Worm (Caenorhabditis elegans) whole organism, L4 larva: ENCODE measurements around the gene C30G12.6.

Experiments
- F10B5.3 ChIP-seq: sonication (generic microtip); optimal IDR thresholded peaks from 2 replicates; lab custom pipeline; 2016; ENCODE audit warnings: mild to moderate bottlenecking, missing genetic modification characterization, missing compliant biosample characterization
- F26F4.8 ChIP-seq: fragments of 200-800 bp; sonication (Bioruptor generic); conservative IDR thresholded peaks from 2 replicates; pipeline ENCODE4 v1.3.6; 2022; ENCODE audit warnings: missing genetic modification characterization, missing compliant biosample characterization
- F37D6.2 ChIP-seq: sonication (generic microtip); optimal IDR thresholded peaks from 2 replicates; lab custom pipeline; 2016; ENCODE audit warnings: mild to moderate bottlenecking, missing genetic modification characterization, missing compliant biosample characterization
- F44E2.7 ChIP-seq: fragments of 200-800 bp; sonication (Bioruptor generic); IDR thresholded peaks from 2 replicates; pipeline ENCODE4 v2.1.2; 2022; ENCODE audit warnings: missing genetic modification characterization, missing compliant biosample characterization
- R02D3.7 ChIP-seq: fragments of 150-350 bp; sonication (generic microtip); optimal IDR thresholded peaks from 3 replicates; lab custom pipeline; 2014; ENCODE audit warnings: missing biosample characterization, missing genetic modification characterization
- T20F7.1 ChIP-seq: fragments of 200-800 bp; sonication (Bioruptor generic); optimal IDR thresholded peaks from 2 replicates; lab custom pipeline; 2018; ENCODE audit warnings: mild to moderate bottlenecking, missing genetic modification characterization, missing compliant biosample characterization
- T26A8.4 ChIP-seq: fragments of 200-800 bp; sonication (Bioruptor generic); IDR thresholded peaks from 2 replicates; pipeline ENCODE4 v1.3.6; 2022; ENCODE audit warnings: missing genetic modification characterization, missing compliant biosample characterization
- Y105C5A.15 ChIP-seq: fragments of 200-800 bp; sonication (Bioruptor generic); IDR thresholded peaks from 2 replicates; pipeline ENCODE4 v1.3.6; 2022; ENCODE audit warnings: missing genetic modification characterization, missing compliant biosample characterization
- Y5F2A.4 ChIP-seq: fragments of 200-800 bp; sonication (Bioruptor generic); optimal IDR thresholded peaks from 2 replicates; lab custom pipeline; 2018; ENCODE audit warnings: mild to moderate bottlenecking, missing genetic modification characterization, missing compliant biosample characterization
- ZK546.5 ChIP-seq, 2 experiments: sonication (generic microtip); optimal IDR thresholded peaks; 2 replicates each; lab custom pipeline; 2017; ENCODE audit warnings: missing biosample characterization in 2 of 2, missing genetic modification characterization in 2 of 2
- aha-1 ChIP-seq: fragments of 150-350 bp; peaks from one replicate; lab custom pipeline; 2014; ENCODE audit warnings: missing biosample characterization, missing genetic modification characterization
- attf-4 ChIP-seq: sonication (generic microtip); optimal IDR thresholded peaks from 3 replicates; lab custom pipeline; 2017; ENCODE audit warnings: missing biosample characterization, missing genetic modification characterization
- ceh-62 ChIP-seq: sonication (generic microtip); optimal IDR thresholded peaks from 2 replicates; lab custom pipeline; 2017; ENCODE audit warnings: missing biosample characterization, missing genetic modification characterization
- ctbp-1 ChIP-seq: fragments of 200-800 bp; sonication (Bioruptor generic); IDR thresholded peaks from 2 replicates; pipeline ENCODE4 v1.3.6; 2022; ENCODE audit warnings: missing genetic modification reagents, missing genetic modification characterization, missing compliant biosample characterization
- daf-16 ChIP-seq, 3 experiments: sonication (generic microtip); optimal IDR thresholded peaks; 2 replicates each; lab custom pipeline; 2016 to 2017; ENCODE audit warnings: missing genetic modification characterization in 3 of 3, missing genetic modification reagents in 3 of 3, mild to moderate bottlenecking in 2 of 3, missing compliant biosample characterization in 2 of 3, missing biosample characterization in 1 of 3, moderate library complexity in 1 of 3
- daf-19 ChIP-seq: fragments of 200-800 bp; sonication (Bioruptor generic); conservative IDR thresholded peaks from 2 replicates; pipeline ENCODE4 v1.3.6; 2022; ENCODE audit warnings: missing genetic modification characterization, missing compliant biosample characterization
- dmd-6 ChIP-seq: fragments of 200-800 bp; sonication (Bioruptor generic); IDR thresholded peaks from 2 replicates; pipeline ENCODE4 v1.3.6; 2022; ENCODE audit warnings: missing genetic modification reagents, missing genetic modification characterization, missing compliant biosample characterization
- dmd-8 ChIP-seq: fragments of 200-800 bp; sonication (Bioruptor generic); IDR thresholded peaks from 2 replicates; pipeline ENCODE4 v1.3.6; 2022; ENCODE audit warnings: missing genetic modification characterization, missing compliant biosample characterization
- dpl-1 ChIP-seq: fragments of 150-350 bp; optimal IDR thresholded peaks from 2 replicates; lab custom pipeline; 2014; ENCODE audit warnings: missing biosample characterization, missing genetic modification reagents, missing genetic modification characterization
- duxl-1 ChIP-seq: sonication (generic microtip); optimal IDR thresholded peaks from 2 replicates; lab custom pipeline; 2016; ENCODE audit warnings: mild to moderate bottlenecking, missing genetic modification characterization, moderate library complexity, missing compliant biosample characterization; ENCODE audit not compliant: poor library complexity
- egl-27 ChIP-seq: sonication (generic microtip); optimal IDR thresholded peaks from 3 replicates; lab custom pipeline; 2017; ENCODE audit warnings: missing biosample characterization, missing genetic modification reagents, missing genetic modification characterization
- lim-7 ChIP-seq: fragments of 200-800 bp; sonication (Bioruptor generic); IDR thresholded peaks from 2 replicates; pipeline ENCODE4 v1.3.6; 2022; ENCODE audit warnings: missing genetic modification characterization, missing compliant biosample characterization
- lin-13 ChIP-seq: fragments of 150-350 bp; optimal IDR thresholded peaks from 2 replicates; lab custom pipeline; 2014; ENCODE audit warnings: missing biosample characterization, missing genetic modification reagents, missing genetic modification characterization
- lin-15B ChIP-seq: fragments of 150-350 bp; sonication (generic microtip); optimal IDR thresholded peaks from 3 replicates; lab custom pipeline; 2014; ENCODE audit warnings: missing biosample characterization, missing genetic modification characterization
- lin-39 ChIP-seq: fragments of 150-350 bp; optimal IDR thresholded peaks from 2 replicates; lab custom pipeline; 2014; ENCODE audit warnings: missing biosample characterization, missing genetic modification reagents, missing genetic modification characterization
- lir-3 ChIP-seq: sonication (generic microtip); optimal IDR thresholded peaks from 2 replicates; lab custom pipeline; 2016; ENCODE audit warnings: mild to moderate bottlenecking, missing genetic modification characterization, missing compliant biosample characterization
- lsy-2 ChIP-seq, 2 experiments: fragments of 150-350 bp in 1 of 2; sonication (generic microtip) in 1 of 2; optimal IDR thresholded peaks; 2 replicates each; lab custom pipeline; 2014 to 2017; ENCODE audit warnings: missing biosample characterization in 2 of 2, missing genetic modification characterization in 2 of 2
- madf-5 ChIP-seq, 2 experiments: fragments of 200-800 bp; sonication (Bioruptor generic); IDR thresholded peaks; 2 replicates each; pipeline ENCODE4 v1.3.6; 2022; ENCODE audit warnings: missing compliant biosample characterization in 2 of 2, missing genetic modification characterization in 2 of 2
- mep-1 ChIP-seq: fragments of 150-350 bp; sonication (generic microtip); optimal IDR thresholded peaks from 3 replicates; lab custom pipeline; 2014; ENCODE audit warnings: missing biosample characterization, missing genetic modification characterization
- mes-2 ChIP-seq: sonication (generic microtip); optimal IDR thresholded peaks from 2 replicates; lab custom pipeline; 2016; ENCODE audit warnings: missing genotype, mild to moderate bottlenecking, missing genetic modification characterization, missing compliant biosample characterization; ENCODE audit not compliant: poor library complexity, severe bottlenecking
- mxl-3 ChIP-seq: fragments of 200-800 bp; sonication (Bioruptor generic); optimal IDR thresholded peaks from 2 replicates; lab custom pipeline; 2018; ENCODE audit warnings: mild to moderate bottlenecking, missing genetic modification characterization, missing compliant biosample characterization
- nhr-10 ChIP-seq: fragments of 150-350 bp; optimal IDR thresholded peaks from 2 replicates; lab custom pipeline; 2014; ENCODE audit warnings: missing biosample characterization, missing genetic modification characterization
- nhr-11 ChIP-seq: fragments of 150-350 bp; optimal IDR thresholded peaks from 2 replicates; lab custom pipeline; 2014; ENCODE audit warnings: missing biosample characterization, missing genetic modification characterization
- nhr-111 ChIP-seq: fragments of 200-800 bp; sonication (Bioruptor generic); optimal IDR thresholded peaks from 2 replicates; lab custom pipeline; 2018; ENCODE audit warnings: mild to moderate bottlenecking, missing genetic modification characterization, missing compliant biosample characterization
- nhr-41 ChIP-seq: fragments of 200-800 bp; sonication (Bioruptor generic); IDR thresholded peaks from 2 replicates; pipeline ENCODE4 v1.3.6; 2022; ENCODE audit warnings: missing genetic modification reagents, missing genetic modification characterization, missing compliant biosample characterization
- nhr-42 ChIP-seq: fragments of 200-800 bp; sonication (Bioruptor generic); IDR thresholded peaks from 2 replicates; pipeline ENCODE4 v1.3.6; 2022; ENCODE audit warnings: missing genetic modification characterization, missing compliant biosample characterization
- nhr-48 ChIP-seq: sonication (generic microtip); optimal IDR thresholded peaks from 2 replicates; lab custom pipeline; 2016; ENCODE audit warnings: mild to moderate bottlenecking, missing genetic modification characterization, missing compliant biosample characterization
- nhr-6 ChIP-seq: fragments of 150-350 bp; optimal IDR thresholded peaks from 2 replicates; lab custom pipeline; 2014; ENCODE audit warnings: missing biosample characterization, missing genetic modification characterization
- nhr-76 ChIP-seq: fragments of 150-350 bp; optimal IDR thresholded peaks from 2 replicates; lab custom pipeline; 2014; ENCODE audit warnings: missing biosample characterization, missing genetic modification characterization
- php-3 ChIP-seq: fragments of 200-800 bp; sonication (Bioruptor generic); IDR thresholded peaks from 2 replicates; pipeline ENCODE4 v1.3.6; 2022; ENCODE audit warnings: missing genetic modification reagents, missing genetic modification characterization, missing compliant biosample characterization
- pqm-1 ChIP-seq: sonication (generic microtip); optimal IDR thresholded peaks from 2 replicates; lab custom pipeline; 2017; ENCODE audit warnings: missing biosample characterization, missing genetic modification characterization
- saeg-2 ChIP-seq: fragments of 200-800 bp; sonication (Bioruptor generic); IDR thresholded peaks from 2 replicates; pipeline ENCODE4 v1.3.6; 2022; ENCODE audit warnings: missing genetic modification reagents, missing genetic modification characterization, missing compliant biosample characterization
- skn-1 ChIP-seq: fragments of 150-350 bp; optimal IDR thresholded peaks from 2 replicates; lab custom pipeline; 2014; ENCODE audit warnings: missing biosample characterization, missing genetic modification characterization
- tag-97 ChIP-seq: fragments of 200-800 bp; sonication (Bioruptor generic); IDR thresholded peaks from 2 replicates; pipeline ENCODE4 v1.3.6; 2022; ENCODE audit warnings: missing genetic modification characterization, missing compliant biosample characterization
- tra-1 ChIP-seq: fragments of 200-800 bp; sonication (Bioruptor generic); IDR thresholded peaks from 2 replicates; pipeline ENCODE4 v1.3.6; 2022; ENCODE audit warnings: missing genetic modification reagents, missing genetic modification characterization, missing compliant biosample characterization
- unc-39 ChIP-seq: sonication (generic microtip); optimal IDR thresholded peaks from 2 replicates; lab custom pipeline; 2017; ENCODE audit warnings: missing biosample characterization, missing genetic modification characterization
- unc-62 ChIP-seq, 3 experiments: fragments of 150-350 bp in 1 of 3; sonication (generic microtip); optimal IDR thresholded peaks in 2 of 3; peaks in 1 of 3; 1 replicate in 1 of 3; 2 replicates in 2 of 3; lab custom pipeline; 2014 to 2017; ENCODE audit warnings: missing biosample characterization in 3 of 3, missing genetic modification characterization in 3 of 3, missing genetic modification reagents in 3 of 3, missing genotype in 1 of 3
- zag-1 ChIP-seq: fragments of 150-350 bp; optimal IDR thresholded peaks from 2 replicates; lab custom pipeline; 2014; ENCODE audit warnings: missing biosample characterization, missing genetic modification characterization
- zfp-2 ChIP-seq: sonication (generic microtip); optimal IDR thresholded peaks from 2 replicates; lab custom pipeline; 2016; ENCODE audit warnings: mild to moderate bottlenecking, missing genetic modification characterization, missing compliant biosample characterization
- zip-11 ChIP-seq: fragments of 200-800 bp; sonication (Bioruptor generic); IDR thresholded peaks from 2 replicates; pipeline ENCODE4 v1.3.6; 2022; ENCODE audit warnings: missing genetic modification characterization, missing compliant biosample characterization
- zip-2 ChIP-seq: fragments of 150-350 bp; optimal IDR thresholded peaks from 2 replicates; lab custom pipeline; 2014; ENCODE audit warnings: missing biosample characterization, missing genetic modification characterization
- ztf-11 ChIP-seq: fragments of 150-350 bp; optimal IDR thresholded peaks from 2 replicates; lab custom pipeline; 2014; ENCODE audit warnings: missing biosample characterization, missing genetic modification characterization
- ztf-7 ChIP-seq: fragments of 150-350 bp; optimal IDR thresholded peaks from 2 replicates; lab custom pipeline; 2014; ENCODE audit warnings: missing biosample characterization, missing genetic modification characterization

C30G12.6 gene

ce11 chrII:7326997-7327396 lies 31.2 kb upstream of the C30G12.6 start (continued):
- TF ChIP-seq attf-4 (tag; lab: Kevin White, UChicago): no peak
- peak; percentile 22 for TF ChIP-seq dpl-1
- no peak for TF ChIP-seq zip-2 (tag; lab: Kevin White, UChicago)
- no peak for TF ChIP-seq lin-39 (tag; lab: Kevin White, UChicago)
- TF ChIP-seq F10B5.3 (tag; lab: Kevin White, UChicago): no peak
- no peak for TF ChIP-seq lim-7 (GFP tag; lab: Robert Waterston, UW)
- no peak for TF ChIP-seq nhr-42 (GFP tag; lab: Robert Waterston, UW)
- no peak for TF ChIP-seq daf-19 (GFP tag; lab: Robert Waterston, UW)
- no peak for TF ChIP-seq zip-11
- no peak for TF ChIP-seq unc-62 (GFP tag; optimal IDR thresholded peaks at IDR 0.05 in 1 of 2; lab: Kevin White, UChicago)
- no peak for TF ChIP-seq unc-62 (tag; optimal IDR thresholded peaks at IDR 0.05; lab: Kevin White, UChicago)
- no peak for TF ChIP-seq lir-3 (tag; lab: Kevin White, UChicago)
- no peak for TF ChIP-seq dmd-8
- TF ChIP-seq Y105C5A.15: no peak
- TF ChIP-seq madf-5 (GFP tag; IDR thresholded peaks at IDR 0.05; lab: Robert Waterston, UW): no peak
- no peak for TF ChIP-seq mxl-3
- no peak for TF ChIP-seq pqm-1 (tag; lab: Kevin White, UChicago)
- TF ChIP-seq nhr-41: no peak
- TF ChIP-seq egl-27: no peak
- peak; percentile 81 for TF ChIP-seq ctbp-1
- peak in 1 of 2 experiments; percentile 46 for TF ChIP-seq lsy-2 (tag; optimal IDR thresholded peaks at IDR 0.05; lab: Kevin White, UChicago)
- no peak for TF ChIP-seq zfp-2 (tag; lab: Kevin White, UChicago)
- no peak for TF ChIP-seq F26F4.8 (GFP tag; lab: Robert Waterston, UW)
- no peak for TF ChIP-seq ztf-7
- no peak for TF ChIP-seq nhr-76 (tag; lab: Kevin White, UChicago)
- TF ChIP-seq tra-1 (GFP tag; lab: Robert Waterston, UW): no peak
- TF ChIP-seq unc-39 (tag; lab: Kevin White, UChicago): no peak
- TF ChIP-seq nhr-111 (GFP tag; lab: Kevin White, UChicago): no peak
- TF ChIP-seq nhr-10 (tag; lab: Kevin White, UChicago): no peak
- no peak for TF ChIP-seq T20F7.1 (GFP tag; lab: Kevin White, UChicago)
- TF ChIP-seq T26A8.4 (GFP tag; lab: Robert Waterston, UW): no peak
- TF ChIP-seq php-3 (GFP tag; lab: Robert Waterston, UW): no peak
- TF ChIP-seq nhr-11: peak; percentile 54
- no peak for TF ChIP-seq nhr-48 (tag; lab: Kevin White, UChicago)
- no peak for TF ChIP-seq lin-15B (tag; lab: Kevin White, UChicago)
- TF ChIP-seq mep-1 (tag; lab: Kevin White, UChicago): peak; percentile 61
- peak in 1 of 2 experiments; percentile 27 for TF ChIP-seq daf-16 (GFP tag; optimal IDR thresholded peaks at IDR 0.05; lab: Kevin White, UChicago)
- TF ChIP-seq daf-16 (tag; optimal IDR thresholded peaks at IDR 0.05; lab: Kevin White, UChicago): no peak
- TF ChIP-seq ceh-62 (tag; lab: Kevin White, UChicago): no peak
- TF ChIP-seq dmd-6 (GFP tag; lab: Robert Waterston, UW): no peak
- TF ChIP-seq nhr-6 (tag; lab: Kevin White, UChicago): no peak
- peak; percentile 73 for TF ChIP-seq aha-1 (tag; lab: Kevin White, UChicago)
- TF ChIP-seq mes-2 (tag; lab: Kevin White, UChicago): no peak
- no peak for TF ChIP-seq saeg-2 (GFP tag; lab: Robert Waterston, UW)
- no peak for TF ChIP-seq duxl-1 (tag; lab: Kevin White, UChicago)
- TF ChIP-seq Y5F2A.4: no peak
- TF ChIP-seq R02D3.7 (tag; lab: Kevin White, UChicago): no peak
- TF ChIP-seq lin-13 (GFP tag; lab: Kevin White, UChicago): no peak
- TF ChIP-seq F44E2.7 (GFP tag; lab: Robert Waterston, UW): no peak
- TF ChIP-seq F37D6.2: peak; percentile 38
- no peak for TF ChIP-seq skn-1 (tag; lab: Kevin White, UChicago)
- TF ChIP-seq ztf-11 (tag; lab: Kevin White, UChicago): no peak
- no peak for TF ChIP-seq ZK546.5 (tag; optimal IDR thresholded peaks at IDR 0.05; lab: Kevin White, UChicago)
- no peak for TF ChIP-seq tag-97 (GFP tag; lab: Robert Waterston, UW)
- TF ChIP-seq zag-1 (tag; lab: Kevin White, UChicago): no peak
